Worm (Caenorhabditis elegans): ENCODE measurements around the gene Y75B12B.10.

Y75B12B.10 gene

DNA sequence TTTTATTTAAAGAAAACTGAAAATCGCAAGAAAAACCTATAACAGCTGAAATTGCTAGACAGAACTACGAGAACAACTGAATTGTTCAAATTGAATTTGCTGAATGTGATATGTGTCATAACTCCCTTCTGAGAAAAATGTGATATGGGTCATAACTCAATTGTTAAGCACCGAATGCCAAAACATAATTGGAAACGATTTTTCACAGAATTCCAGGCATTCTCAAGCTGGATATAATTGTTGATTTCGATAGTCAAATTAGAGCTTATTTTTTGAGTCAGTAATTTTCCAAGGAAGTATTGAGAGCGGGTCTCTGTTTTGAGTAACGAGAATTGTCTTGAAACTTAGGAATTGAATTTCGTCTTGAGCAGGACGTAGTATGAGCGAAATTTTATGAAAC is 18.0 kb upstream of the Y75B12B.10 start:
- TF ChIP-seq tbx-8 (GFP tag; optimal IDR thresholded peaks at IDR 0.05) (no peak), elt-1 (tag; optimal IDR thresholded peaks at IDR 0.05; ENCODE audit: borderline replicate concordance, insufficient read depth) (no peak), lsy-2 (tag; optimal IDR thresholded peaks at IDR 0.05) (no peak), hlh-1 (tag; optimal IDR thresholded peaks at IDR 0.05) (no peak), drap-1 (GFP tag; optimal IDR thresholded peaks at IDR 0.05) (no peak), ceh-39 (tag; optimal IDR thresholded peaks at IDR 0.05) (no peak), ces-1 (GFP tag; optimal IDR thresholded peaks at IDR 0.05) (no peak), blmp-1 (tag; optimal IDR thresholded peaks at IDR 0.05) (no peak), M03D4.4 (tag; optimal IDR thresholded peaks at IDR 0.05) (no peak), unc-120 (tag; optimal IDR thresholded peaks at IDR 0.05; ENCODE audit: poor library complexity, severe bottlenecking) (no peak), lin-13 (tag; optimal IDR thresholded peaks at IDR 0.05) (no peak), nhr-76 (tag; optimal IDR thresholded peaks at IDR 0.05) (no peak), mep-1 (tag; optimal IDR thresholded peaks at IDR 0.05) (no peak), nhr-2 (tag; optimal IDR thresholded peaks at IDR 0.05) (no peak), cnd-1 (tag; optimal IDR thresholded peaks at IDR 0.05) (no peak), lin-32 (GFP tag; optimal IDR thresholded peaks at IDR 0.05) (no peak), sem-2 (GFP tag; optimal IDR thresholded peaks at IDR 0.05) (no peak), pha-4 (tag; optimal IDR thresholded peaks at IDR 0.05) (no peak), mab-5 (tag; optimal IDR thresholded peaks at IDR 0.05) (no peak), sptf-1 (tag; optimal IDR thresholded peaks at IDR 0.05) (no peak)

DNA sequence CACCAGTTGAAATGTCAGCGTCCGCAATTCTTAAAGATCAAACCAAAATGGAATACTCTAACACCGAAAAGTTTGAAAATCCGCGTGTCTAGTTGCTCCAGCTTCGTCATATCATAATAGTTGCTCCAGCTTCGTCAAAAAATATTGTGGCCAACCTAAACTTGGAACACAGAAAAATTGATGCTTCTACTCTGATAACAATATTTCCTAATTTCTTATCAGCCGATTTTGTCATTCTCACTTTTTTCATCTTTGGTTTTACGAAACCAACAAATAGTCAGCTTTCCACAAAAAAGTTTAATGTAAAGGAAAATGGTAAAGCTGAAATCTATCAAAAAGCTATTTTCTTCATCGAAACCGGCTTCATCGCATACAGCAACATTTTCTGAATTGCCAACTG is 17.5 kb upstream of the Y75B12B.10 start, which contains the start of gene fbxa-84:
TSS of gene fbxa-84 (plus strand) at position 34 of the 400 bp plus-strand sequence.
- TF ChIP-seq sem-2 (GFP tag; optimal IDR thresholded peaks at IDR 0.05) (no peak), flh-1 (GFP tag; optimal IDR thresholded peaks at IDR 0.05) (no peak), pha-4 (tag; optimal IDR thresholded peaks at IDR 0.05) (no peak), bed-3 (GFP tag; optimal IDR thresholded peaks at IDR 0.05) (no peak), drap-1 (GFP tag; optimal IDR thresholded peaks at IDR 0.05) (no peak), lsy-2 (tag; optimal IDR thresholded peaks at IDR 0.05) (no peak), unc-39 (tag; optimal IDR thresholded peaks at IDR 0.05) (no peak), ces-1 (GFP tag; optimal IDR thresholded peaks at IDR 0.05) (no peak), ceh-39 (tag; optimal IDR thresholded peaks at IDR 0.05) (no peak), cnd-1 (tag; optimal IDR thresholded peaks at IDR 0.05) (no peak), nhr-28 (tag; optimal IDR thresholded peaks at IDR 0.05) (no peak)

DNA sequence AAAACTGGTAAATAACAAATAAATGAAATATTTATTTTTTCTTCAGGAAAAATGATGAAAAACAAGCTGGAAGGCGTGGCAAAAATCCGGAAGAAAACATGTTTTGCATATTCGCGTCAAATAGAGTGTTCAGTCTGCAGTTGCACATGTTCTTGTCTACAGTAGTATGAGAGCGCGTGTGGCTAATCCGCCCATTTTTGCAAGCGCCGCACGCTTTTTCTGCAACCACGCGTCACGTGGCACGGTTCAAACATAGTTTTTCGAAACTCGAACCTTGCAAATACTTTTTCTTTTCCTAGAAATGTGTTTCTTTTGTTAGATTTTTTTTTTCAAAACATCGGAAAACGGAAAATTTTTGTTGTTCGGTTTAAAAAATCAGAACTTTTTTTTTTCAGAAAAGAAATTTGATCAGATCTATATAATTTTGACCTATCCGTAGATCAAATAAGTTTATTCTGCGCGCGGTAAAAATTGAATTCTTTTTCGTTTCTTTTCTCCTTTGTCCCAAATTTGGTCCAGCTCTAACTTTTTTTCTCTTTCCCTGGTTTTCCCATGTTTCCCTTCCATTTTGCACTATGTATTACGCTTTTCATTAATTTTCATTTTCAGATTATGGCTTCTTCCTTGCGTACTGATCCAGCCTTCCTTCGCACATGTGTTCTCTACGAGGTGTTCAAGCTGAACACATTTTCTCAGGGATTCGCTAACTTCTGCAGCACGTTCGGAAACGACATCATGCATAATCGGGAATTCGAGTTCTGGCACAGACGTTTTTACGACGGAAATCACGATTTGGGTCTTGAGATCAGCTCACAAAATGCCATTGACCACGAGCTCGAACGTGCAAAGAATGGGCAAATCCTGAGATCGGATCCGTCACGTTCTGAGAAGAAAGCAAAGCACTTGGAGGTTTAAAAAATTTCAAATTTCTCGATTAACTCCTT is 15.5 kb upstream of the Y75B12B.10 start, which contains the start of gene Y75B12B.1:
TSS of gene Y75B12B.1 (plus strand) at position 603 of the 944 bp plus-strand sequence.
- TF ChIP-seq nhr-76 (tag; optimal IDR thresholded peaks at IDR 0.05) (no peak), hlh-1 (tag; optimal IDR thresholded peaks at IDR 0.05) (no peak), M03D4.4 (tag; optimal IDR thresholded peaks at IDR 0.05) (no peak), lin-32 (GFP tag; optimal IDR thresholded peaks at IDR 0.05) (no peak), mls-2 (tag; optimal IDR thresholded peaks at IDR 0.05) (no peak), lsy-2 (tag; optimal IDR thresholded peaks at IDR 0.05) (no peak), ztf-11 (tag; optimal IDR thresholded peaks at IDR 0.05) (no peak), pha-4 (tag; optimal IDR thresholded peaks at IDR 0.05) (no peak), lin-13 (tag; optimal IDR thresholded peaks at IDR 0.05) (no peak), mab-5 (tag; optimal IDR thresholded peaks at IDR 0.05) (no peak)

DNA sequence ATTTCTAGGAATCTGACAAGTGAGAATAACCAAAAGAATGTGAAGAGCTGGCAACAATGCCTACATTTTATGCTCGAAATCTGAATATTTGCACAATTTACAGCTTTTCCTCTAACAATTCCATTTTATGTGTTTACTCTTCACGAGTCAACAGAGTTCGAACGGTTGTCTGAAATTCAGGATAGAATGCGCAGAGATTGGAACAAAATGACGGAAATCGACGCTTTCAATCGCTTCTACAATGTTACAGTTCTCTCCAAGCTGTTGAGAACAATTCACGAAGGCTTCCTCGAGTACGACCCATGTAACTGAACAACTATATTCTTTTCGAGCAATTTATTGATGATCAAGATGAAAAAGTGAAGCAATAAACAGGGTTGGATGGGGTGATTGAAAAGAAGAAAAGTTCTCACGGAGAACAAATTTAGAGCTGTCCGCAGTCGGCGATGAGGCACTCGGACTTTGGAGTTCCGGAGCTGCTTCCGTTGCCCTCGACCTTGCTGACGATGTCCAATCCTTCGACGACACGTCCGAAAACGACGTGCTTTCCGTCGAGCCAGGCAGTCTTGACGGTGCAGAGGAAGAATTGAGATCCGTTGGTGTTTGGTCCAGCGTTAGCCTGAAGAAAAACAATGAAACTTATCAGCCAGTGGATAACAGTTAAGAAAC is 13.5 kb upstream of the Y75B12B.10 start, which contains the start of gene Y75B12B.3:
TSS of gene Y75B12B.3 (minus strand) at position 21 of the 669 bp plus-strand sequence.
- no peak for TF ChIP-seq hlh-1 (tag; optimal IDR thresholded peaks at IDR 0.05)
- no peak for TF ChIP-seq ceh-43 (GFP tag; optimal IDR thresholded peaks at IDR 0.05)
- TF ChIP-seq pha-4 (tag; optimal IDR thresholded peaks at IDR 0.05): no peak
- no peak for TF ChIP-seq M03D4.4 (tag; optimal IDR thresholded peaks at IDR 0.05)
- no peak for TF ChIP-seq mep-1 (tag; optimal IDR thresholded peaks at IDR 0.05)
- no peak for TF ChIP-seq mab-5 (tag; optimal IDR thresholded peaks at IDR 0.05)
- no peak for TF ChIP-seq lin-32 (GFP tag; optimal IDR thresholded peaks at IDR 0.05)
- TF ChIP-seq ceh-83 (GFP tag; optimal IDR thresholded peaks at IDR 0.05): no peak
- TF ChIP-seq cnd-1 (tag; optimal IDR thresholded peaks at IDR 0.05): no peak
- no peak for TF ChIP-seq nhr-28 (tag; optimal IDR thresholded peaks at IDR 0.05)
- TF ChIP-seq nhr-2 (tag; optimal IDR thresholded peaks at IDR 0.05): no peak
- no peak for TF ChIP-seq bed-3 (GFP tag; optimal IDR thresholded peaks at IDR 0.05)
- TF ChIP-seq elt-3 (tag; optimal IDR thresholded peaks at IDR 0.05): no peak
- TF ChIP-seq ces-1 (GFP tag; optimal IDR thresholded peaks at IDR 0.05): no peak
